Worm (Caenorhabditis elegans): ENCODE measurements around the gene dgk-5.

DNA sequence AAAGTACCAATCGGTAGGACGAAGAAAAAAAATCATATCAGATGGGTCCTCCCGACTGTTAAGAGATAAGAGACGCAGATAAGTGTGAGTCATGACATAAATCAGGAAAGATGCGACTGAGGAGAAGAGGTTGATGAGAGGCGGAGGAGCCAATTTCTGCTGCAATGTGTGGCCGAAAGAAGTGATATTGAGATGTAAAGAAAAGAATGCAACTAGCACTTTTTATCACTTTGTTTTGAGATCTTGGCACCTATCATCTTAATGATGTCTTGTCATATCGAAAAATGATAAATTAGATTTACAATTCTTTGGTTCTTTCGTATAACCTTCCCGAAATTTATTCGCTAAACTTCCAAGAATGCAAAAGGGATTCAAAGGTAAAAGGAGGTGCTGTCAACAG, 11.2 kb upstream of the dgk-5 start, which contains the start of gene del-10:
- TF ChIP-seq klf-2 (GFP tag; conservative IDR thresholded peaks at IDR 0.05), result no peak
- TF ChIP-seq T22C8.4 (GFP tag; IDR thresholded peaks at IDR 0.05), result no peak
- TF ChIP-seq tab-1 (GFP tag; IDR thresholded peaks at IDR 0.05), result no peak
- no peak for TF ChIP-seq ztf-23 (GFP tag; IDR thresholded peaks at IDR 0.05)
- no peak for TF ChIP-seq med-1 (GFP tag; optimal IDR thresholded peaks at IDR 0.05; ENCODE audit: insufficient read depth)
- no peak for TF ChIP-seq cog-1 (tag; optimal IDR thresholded peaks at IDR 0.05)
- no peak for TF ChIP-seq ref-1 (GFP tag; conservative IDR thresholded peaks at IDR 0.05)
- TF ChIP-seq flt-1 (GFP tag; IDR thresholded peaks at IDR 0.05), result no peak

All from whole organism, midembryonic.